Fruit fly (Drosophila melanogaster): ENCODE measurements around the gene SmE.

The SmE gene

DNA sequence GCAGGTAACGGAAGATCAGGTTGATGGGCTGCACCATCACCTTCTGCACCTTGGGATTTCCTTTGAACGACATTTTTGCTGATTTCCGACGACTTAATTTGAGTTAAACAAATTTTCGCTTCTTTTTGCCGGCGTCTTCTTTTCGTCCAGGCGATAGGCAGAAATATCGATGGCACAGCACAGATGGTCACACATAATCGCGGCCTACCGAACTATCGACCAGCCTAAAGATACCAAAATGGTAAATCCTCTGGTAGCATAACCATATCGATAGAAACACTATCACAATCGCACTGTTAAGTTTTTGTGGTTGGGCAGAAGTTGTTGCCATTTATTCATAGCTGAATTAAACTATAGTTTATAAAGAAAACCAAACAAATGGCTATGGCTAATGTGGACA lies at the start of gene SmE, which contains the start of gene CG34132:
Gene SmE (minus strand): TSS at position 180 of the 400 bp plus-strand sequence.
Gene CG34132 (plus strand): TSS at position 233 of the 400 bp plus-strand sequence.
- no peak for TF ChIP-seq CG9139 (GFP tag; optimal IDR thresholded peaks at IDR 0.05)
- TF ChIP-seq svp (GFP tag), result no peak
- TF ChIP-seq salr (GFP tag; optimal IDR thresholded peaks at IDR 0.05), result no peak

DNA sequence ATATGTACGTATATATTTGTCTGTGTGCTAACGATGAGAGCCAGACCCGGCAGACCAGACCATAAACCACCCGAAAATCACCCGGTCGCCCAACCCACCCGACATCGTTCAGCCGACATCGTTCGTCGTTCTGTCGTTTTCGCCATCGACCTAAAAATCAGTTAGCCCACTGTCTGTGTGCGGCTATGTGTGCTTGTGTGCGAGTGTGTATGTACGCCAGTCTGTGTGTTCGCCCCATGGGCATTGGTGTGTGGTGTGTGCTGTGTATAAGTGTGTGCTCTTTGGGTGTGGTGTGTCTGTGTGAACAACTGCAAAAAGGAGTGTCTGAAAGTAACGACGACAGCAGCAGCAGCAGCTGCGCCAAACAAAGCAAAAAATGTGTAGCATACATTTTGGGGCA lies 47.9 kb upstream of the SmE start:
- TF ChIP-seq CG7368 (GFP tag; optimal IDR thresholded peaks at IDR 0.05), result no peak
- no peak for TF ChIP-seq CG11762 (GFP tag; optimal IDR thresholded peaks at IDR 0.05; ENCODE audit: insufficient read depth)
- TF ChIP-seq CG6163 (GFP tag; IDR thresholded peaks at IDR 0.05), result peak; percentile 8; the same call in 1 of the 3 replicates
- TF ChIP-seq fd85E (GFP tag; optimal IDR thresholded peaks at IDR 0.05), result no peak
- no peak for TF ChIP-seq Sox15 (GFP tag; optimal IDR thresholded peaks at IDR 0.05)

DNA sequence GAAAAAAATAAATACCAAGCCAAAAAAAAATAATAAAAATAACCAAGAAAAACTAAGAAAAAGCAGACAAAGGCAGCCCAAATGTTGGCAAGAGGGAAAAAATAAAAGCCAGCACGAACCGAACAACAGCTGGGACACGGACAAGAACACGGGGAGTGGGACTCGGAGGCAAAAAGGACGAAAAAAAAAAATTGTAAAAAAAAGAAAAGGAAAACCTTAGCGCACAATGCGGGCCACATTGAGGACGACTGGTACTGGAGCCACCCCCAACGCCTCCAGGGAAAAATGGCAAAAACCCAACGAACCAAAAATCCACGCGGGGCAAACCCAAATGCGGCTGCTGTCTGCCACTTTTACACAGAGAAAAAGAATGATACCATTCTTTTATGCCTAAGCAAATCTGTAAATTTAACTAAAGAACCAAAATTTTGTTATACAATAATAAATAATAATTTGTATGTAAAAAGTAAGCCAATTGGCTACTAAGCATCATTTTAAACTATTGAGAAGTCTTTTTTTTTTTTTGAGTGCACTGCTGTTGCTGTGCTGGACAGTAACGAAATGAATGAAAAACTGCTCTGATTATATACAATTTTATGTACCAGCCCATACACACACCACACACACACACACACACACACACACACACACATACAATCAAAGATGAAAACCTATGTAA lies 47.0 kb upstream of the SmE start:
- TF ChIP-seq Hr4 (GFP tag; optimal IDR thresholded peaks at IDR 0.05) (peak; percentile 28), CG3032 (tag; optimal IDR thresholded peaks at IDR 0.05) (peak; percentile 49), CG34406 (GFP tag; optimal IDR thresholded peaks at IDR 0.05) (no peak), Hr38 (GFP tag; optimal IDR thresholded peaks at IDR 0.05) (no peak), OdsH (GFP tag; optimal IDR thresholded peaks at IDR 0.05) (peak; percentile 16), eg (GFP tag; IDR thresholded peaks at IDR 0.05) (peak; percentile 44; the same call in 1 of the 3 replicates), CG32006 (GFP tag; optimal IDR thresholded peaks at IDR 0.05) (peak; percentile 52), acj6 (GFP tag; optimal IDR thresholded peaks at IDR 0.05) (peak; percentile 23), CG6792 (GFP tag; optimal IDR thresholded peaks at IDR 0.05) (peak; percentile 29), Blimp-1 (GFP tag; optimal IDR thresholded peaks at IDR 0.05) (no peak), Gug (GFP tag; IDR thresholded peaks at IDR 0.05) (peak; percentile 21; the same call in 1 of the 2 replicates), Eip75B (GFP tag; optimal IDR thresholded peaks at IDR 0.05) (no peak), CG6808 (GFP tag; optimal IDR thresholded peaks at IDR 0.05) (no peak), Sox102F (GFP tag; optimal IDR thresholded peaks at IDR 0.05) (peak; percentile 28), CG31627 (GFP tag; optimal IDR thresholded peaks at IDR 0.05) (peak; percentile 16), Eip93F (GFP tag; optimal IDR thresholded peaks at IDR 0.05) (no peak), CG9139 (GFP tag; optimal IDR thresholded peaks at IDR 0.05) (peak; percentile 26), ss (GFP tag; optimal IDR thresholded peaks at IDR 0.05) (peak; percentile 19 to 57), CG4318 (GFP tag; optimal IDR thresholded peaks at IDR 0.05) (no peak), CG3919 (GFP tag; optimal IDR thresholded peaks at IDR 0.05) (peak; percentile 41), CG16779 (tag; optimal IDR thresholded peaks at IDR 0.05) (no peak), fkh (GFP tag; optimal IDR thresholded peaks at IDR 0.05) (no peak), Sox14 (GFP tag; optimal IDR thresholded peaks at IDR 0.05) (no peak), CG11762 (GFP tag; optimal IDR thresholded peaks at IDR 0.05; ENCODE audit: insufficient read depth) (peak; percentile 10), dac (GFP tag; optimal IDR thresholded peaks at IDR 0.05) (no peak), salr (GFP tag; optimal IDR thresholded peaks at IDR 0.05) (peak in 1 of 2 experiments; percentile 7), topi (GFP tag; optimal IDR thresholded peaks at IDR 0.05) (peak; percentile 37), fd85E (GFP tag; optimal IDR thresholded peaks at IDR 0.05) (no peak), CG1621 (tag; optimal IDR thresholded peaks at IDR 0.05) (no peak), cyc (GFP tag; optimal IDR thresholded peaks at IDR 0.05) (peak; percentile 18), CG6276 (GFP tag; optimal IDR thresholded peaks at IDR 0.05) (no peak), vri (GFP tag; optimal IDR thresholded peaks at IDR 0.05) (no peak), Smox (GFP tag; optimal IDR thresholded peaks at IDR 0.05) (peak; percentile 44), CG10631 (GFP tag; optimal IDR thresholded peaks at IDR 0.05) (peak; percentile 35), net (GFP tag; optimal IDR thresholded peaks at IDR 0.05) (peak; percentile 10), Lpt (GFP tag; optimal IDR thresholded peaks at IDR 0.05) (no peak), CG7368 (GFP tag; optimal IDR thresholded peaks at IDR 0.05) (no peak), fd59A (GFP tag; optimal IDR thresholded peaks at IDR 0.05) (peak; percentile 16), Sox15 (GFP tag; optimal IDR thresholded peaks at IDR 0.05) (no peak), svp (GFP tag) (peak; percentile 66), pdm3 (GFP tag; optimal IDR thresholded peaks at IDR 0.05) (no peak), achi (GFP tag; optimal IDR thresholded peaks at IDR 0.05) (peak; percentile 27), Met (GFP tag; optimal IDR thresholded peaks at IDR 0.05) (peak; percentile 62), CG6854 (GFP tag; optimal IDR thresholded peaks at IDR 0.05) (no peak)
